Worm (Caenorhabditis elegans) whole organism, L2 larva: ENCODE data around the gene W05B10.4.

Experiments used
- F13H6.1 ChIP-seq: sonication (generic microtip); optimal IDR thresholded peaks from 2 replicates; lab custom pipeline; 2016; ENCODE audit warnings: missing genetic modification characterization, missing compliant biosample characterization
- aly-2 ChIP-seq: fragments of 150-350 bp; optimal IDR thresholded peaks from 2 replicates; lab custom pipeline; 2014; ENCODE audit warnings: missing biosample characterization, missing genetic modification characterization
- elt-3 ChIP-seq: sonication (generic microtip); optimal IDR thresholded peaks from 2 replicates; lab custom pipeline; 2017; ENCODE audit warnings: missing biosample characterization, missing genetic modification characterization
- fos-1 ChIP-seq: fragments of 150-350 bp; optimal IDR thresholded peaks from 2 replicates; lab custom pipeline; 2014; ENCODE audit warnings: missing biosample characterization, missing genetic modification characterization
- lin-13 ChIP-seq: fragments of 150-350 bp; optimal IDR thresholded peaks from 2 replicates; lab custom pipeline; 2014; ENCODE audit warnings: missing biosample characterization, missing genetic modification reagents, missing genetic modification characterization
- nhr-11 ChIP-seq: fragments of 150-350 bp; optimal IDR thresholded peaks from 2 replicates; lab custom pipeline; 2014; ENCODE audit warnings: missing biosample characterization, missing genetic modification characterization
- nhr-77 ChIP-seq: fragments of 150-350 bp; optimal IDR thresholded peaks from 2 replicates; lab custom pipeline; 2014; ENCODE audit warnings: missing biosample characterization, missing genetic modification characterization
- snpc-4 ChIP-seq: fragments of 150-350 bp; optimal IDR thresholded peaks from 2 replicates; lab custom pipeline; 2014; ENCODE audit warnings: missing biosample characterization, missing genetic modification characterization
- unc-39 ChIP-seq: fragments of 150-350 bp; optimal IDR thresholded peaks from 2 replicates; lab custom pipeline; 2014; ENCODE audit warnings: missing biosample characterization, missing genetic modification characterization
- unc-62 ChIP-seq: fragments of 150-350 bp; optimal IDR thresholded peaks from 2 replicates; lab custom pipeline; 2014; ENCODE audit warnings: missing biosample characterization, missing genetic modification reagents, missing genetic modification characterization
- ztf-1 ChIP-seq: fragments of 200-800 bp; sonication (Bioruptor generic); conservative IDR thresholded peaks from 2 replicates; pipeline ENCODE4 v1.3.6; 2022; ENCODE audit warnings: missing genetic modification characterization, missing compliant biosample characterization

DNA sequence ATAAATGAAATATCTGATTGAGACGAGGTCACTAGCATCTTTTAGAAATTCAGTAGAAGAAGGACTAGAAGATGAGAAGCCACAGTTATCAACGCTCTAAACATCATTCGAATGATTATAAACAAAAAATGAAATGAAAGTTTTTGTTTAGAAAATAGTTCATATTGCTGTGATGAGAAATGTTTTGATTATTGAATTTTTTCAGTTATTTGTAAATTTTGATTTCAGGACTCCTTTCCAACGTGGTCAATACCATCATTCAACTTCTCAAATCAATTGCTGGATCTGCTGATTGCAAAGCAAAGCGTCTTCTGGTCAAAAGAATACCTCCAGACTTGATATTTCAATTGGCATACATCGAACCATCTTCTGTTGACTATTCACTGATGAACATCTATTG, 9.9 kb upstream of the W05B10.4 start, which contains the start of gene W05B10.6:
- TF ChIP-seq F13H6.1 (tag; lab: Kevin White, UChicago) (no peak), nhr-77 (no peak), ztf-1 (no peak), elt-3 (tag; lab: Kevin White, UChicago) (no peak), aly-2 (tag; lab: Kevin White, UChicago) (no peak), snpc-4 (tag; lab: Kevin White, UChicago) (no peak), nhr-11 (tag; lab: Kevin White, UChicago) (no peak), lin-13 (GFP tag; lab: Kevin White, UChicago) (no peak), fos-1 (tag; lab: Kevin White, UChicago) (no peak), unc-39 (tag; lab: Kevin White, UChicago) (no peak), unc-62 (GFP tag; lab: Kevin White, UChicago) (no peak)
